Worm (Caenorhabditis elegans) whole organism, midembryonic: ENCODE data around the gene unc-71.
A peak's percentile ranks its signal among the peaks of the same experiment; 100 is the strongest.

Experiments
- T22C8.4 ChIP-seq: fragments of 200-800 bp; sonication (Bioruptor generic); IDR thresholded peaks from 2 replicates; pipeline ENCODE4 v1.3.6; 2022; ENCODE audit warnings: missing genetic modification characterization, missing compliant biosample characterization
- cog-1 ChIP-seq: sonication (generic microtip); optimal IDR thresholded peaks from 2 replicates; lab custom pipeline; 2016; ENCODE audit warnings: missing genetic modification characterization, missing compliant biosample characterization
- flt-1 ChIP-seq: fragments of 200-800 bp; sonication (Bioruptor generic); IDR thresholded peaks from 2 replicates; pipeline ENCODE4 v1.3.6; 2022; ENCODE audit warnings: missing genetic modification characterization, missing compliant biosample characterization
- klf-2 ChIP-seq: fragments of 200-800 bp; sonication (Bioruptor generic); conservative IDR thresholded peaks from 2 replicates; pipeline ENCODE4 v1.3.6; 2022; ENCODE audit warnings: missing genetic modification reagents, missing genetic modification characterization, missing compliant biosample characterization
- med-1 ChIP-seq: sonication (generic microtip); optimal IDR thresholded peaks from 2 replicates; lab custom pipeline; 2017; ENCODE audit warnings: missing genetic modification characterization, mild to moderate bottlenecking, missing compliant biosample characterization, antibody characterized with exemption, missing genetic modification reagents; ENCODE audit not compliant: insufficient read depth
- tab-1 ChIP-seq: fragments of 200-800 bp; sonication (Bioruptor generic); IDR thresholded peaks from 2 replicates; pipeline ENCODE4 v1.3.6; 2022; ENCODE audit warnings: missing genetic modification characterization, missing compliant biosample characterization
- ztf-23 ChIP-seq: fragments of 200-800 bp; sonication (Bioruptor generic); IDR thresholded peaks from 2 replicates; pipeline ENCODE4 v1.3.6; 2022; ENCODE audit warnings: missing genetic modification reagents, missing genetic modification characterization, missing compliant biosample characterization
- ztf-29 ChIP-seq: fragments of 200-800 bp; sonication (Bioruptor generic); IDR thresholded peaks from 2 replicates; pipeline ENCODE4 v1.3.6; 2022; ENCODE audit warnings: missing genetic modification reagents, missing genetic modification characterization, missing compliant biosample characterization

DNA sequence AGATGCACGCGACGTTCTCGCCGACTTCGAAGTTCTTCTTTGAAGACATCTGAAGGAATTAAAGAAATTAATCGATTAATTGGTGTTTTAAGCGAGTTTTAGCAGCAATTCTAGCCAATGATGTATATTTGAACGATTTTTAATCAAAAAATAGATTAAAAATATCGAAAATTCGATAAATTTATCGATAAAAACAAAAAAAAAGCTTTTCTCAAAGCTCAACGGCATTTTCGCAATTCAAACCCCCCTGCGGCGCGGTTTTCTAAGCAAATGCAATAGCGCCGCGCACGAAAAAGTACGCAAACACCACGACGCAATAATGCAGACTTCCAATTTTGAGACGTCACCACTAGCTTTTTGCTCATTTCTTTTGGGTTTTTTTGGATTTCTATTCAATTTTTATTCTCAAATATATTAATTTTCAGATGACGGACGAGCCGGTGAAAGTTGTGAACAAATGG lies 16.9 kb downstream of the unc-71 start, which contains the start of the genes mrg-1 and spcs-2:
- TF ChIP-seq ztf-23 (GFP tag; lab: Robert Waterston, UW), result peak; percentile 86
- TF ChIP-seq cog-1 (tag; lab: Kevin White, UChicago), result peak; percentile 72
- TF ChIP-seq flt-1, result peak; percentile 85
- TF ChIP-seq T22C8.4 (GFP tag; lab: Robert Waterston, UW), result no peak
- 0 out of 2 replicates have a peak, but pooled peaks have one; percentile 67 for TF ChIP-seq ztf-29 (GFP tag; lab: Robert Waterston, UW)
- TF ChIP-seq med-1 (GFP tag; lab: Kevin White, UChicago), result peak; percentile 74
- peak; percentile 76 for TF ChIP-seq tab-1 (GFP tag; lab: Robert Waterston, UW)
- TF ChIP-seq klf-2 (GFP tag; lab: Robert Waterston, UW), result peak; percentile 58; the same call in 1 of the 2 replicates
